Worm (Caenorhabditis elegans) whole organism, young adult: Measurements from ENCODE around the gene dat-1.

Experiments
- D2030.7 ChIP-seq: fragments of 200-800 bp; sonication (Bioruptor generic); IDR thresholded peaks from 2 replicates; pipeline ENCODE4 v1.3.6; 2022; ENCODE audit warnings: missing genetic modification reagents, missing genetic modification characterization, missing compliant biosample characterization
- F23B12.7 ChIP-seq: sonication (generic microtip); optimal IDR thresholded peaks from 2 replicates; lab custom pipeline; 2017; ENCODE audit warnings: missing genetic modification characterization, mild to moderate bottlenecking, missing compliant biosample characterization, antibody characterized with exemption, moderate library complexity; ENCODE audit not compliant: insufficient read depth
- F33H1.4 ChIP-seq: fragments of 200-800 bp; sonication (Bioruptor generic); IDR thresholded peaks from 2 replicates; pipeline ENCODE4 v1.3.6; 2022; ENCODE audit warnings: missing genetic modification reagents, missing genetic modification characterization, missing compliant biosample characterization
- F57C9.4 ChIP-seq: sonication (generic microtip); optimal IDR thresholded peaks from 2 replicates; lab custom pipeline; 2017; ENCODE audit warnings: mild to moderate bottlenecking, missing genetic modification characterization, missing compliant biosample characterization
- K11D2.4 ChIP-seq: fragments of 200-800 bp; sonication (Bioruptor generic); IDR thresholded peaks from 2 replicates; pipeline ENCODE4 v1.3.6; 2022; ENCODE audit warnings: missing genetic modification reagents, missing genetic modification characterization, missing compliant biosample characterization
- T07F8.4 ChIP-seq: sonication (generic microtip); optimal IDR thresholded peaks from 2 replicates; lab custom pipeline; 2016; ENCODE audit warnings: mild to moderate bottlenecking, missing genetic modification characterization, moderate library complexity, missing compliant biosample characterization
- T26A5.8 ChIP-seq: sonication (generic microtip); optimal IDR thresholded peaks from 2 replicates; lab custom pipeline; 2016; ENCODE audit warnings: missing genetic modification characterization, missing compliant biosample characterization
- Y67H2A.10 ChIP-seq: fragments of 200-800 bp; sonication (Bioruptor generic); conservative IDR thresholded peaks from 2 replicates; pipeline ENCODE4 v1.3.6; 2022; ENCODE audit warnings: missing genetic modification reagents, missing genetic modification characterization, missing compliant biosample characterization
- Y79H2A.3 ChIP-seq: fragments of 200-800 bp; sonication (Bioruptor generic); conservative IDR thresholded peaks from 2 replicates; pipeline ENCODE4 v1.3.6; 2022; ENCODE audit warnings: missing genetic modification reagents, missing genetic modification characterization, missing compliant biosample characterization
- ZK185.1 ChIP-seq: sonication (generic microtip); optimal IDR thresholded peaks from 2 replicates; lab custom pipeline; 2016; ENCODE audit warnings: mild to moderate bottlenecking, missing genetic modification characterization, missing compliant biosample characterization; ENCODE audit not compliant: poor library complexity, severe bottlenecking
- aptf-2 ChIP-seq: fragments of 200-800 bp; sonication (Bioruptor generic); conservative IDR thresholded peaks from 2 replicates; pipeline ENCODE4 v1.3.6; 2022; ENCODE audit warnings: missing genetic modification reagents, missing genetic modification characterization, missing compliant biosample characterization
- athp-1 ChIP-seq: sonication (generic microtip); optimal IDR thresholded peaks from 2 replicates; lab custom pipeline; 2017; ENCODE audit warnings: mild to moderate bottlenecking, missing genetic modification characterization, missing compliant biosample characterization
- attf-3 ChIP-seq: fragments of 200-800 bp; sonication (Bioruptor generic); conservative IDR thresholded peaks from 2 replicates; pipeline ENCODE4 v1.3.6; 2022; ENCODE audit warnings: missing genetic modification reagents, missing genetic modification characterization, missing compliant biosample characterization
- bed-1 ChIP-seq: fragments of 200-800 bp; sonication (Bioruptor generic); IDR thresholded peaks from 2 replicates; pipeline ENCODE4 v1.3.6; 2022; ENCODE audit warnings: missing genetic modification reagents, missing genetic modification characterization, missing compliant biosample characterization
- ceh-100 ChIP-seq: fragments of 200-800 bp; sonication (Bioruptor generic); IDR thresholded peaks from 2 replicates; pipeline ENCODE4 v1.3.6; 2022; ENCODE audit warnings: missing genetic modification reagents, missing genetic modification characterization, missing compliant biosample characterization
- ceh-58 ChIP-seq: fragments of 200-800 bp; sonication (Bioruptor generic); IDR thresholded peaks from 2 replicates; pipeline ENCODE4 v1.3.6; 2022; ENCODE audit warnings: missing genetic modification characterization, missing compliant biosample characterization
- ceh-79 ChIP-seq: sonication (generic microtip); optimal IDR thresholded peaks from 2 replicates; lab custom pipeline; 2017; ENCODE audit warnings: mild to moderate bottlenecking, missing genetic modification characterization, missing compliant biosample characterization
- dpff-1 ChIP-seq: sonication (generic microtip); optimal IDR thresholded peaks from 2 replicates; lab custom pipeline; 2017; ENCODE audit warnings: mild to moderate bottlenecking, missing genetic modification characterization, missing compliant biosample characterization
- dpl-1 ChIP-seq: fragments of 150-350 bp; optimal IDR thresholded peaks from 2 replicates; lab custom pipeline; 2014; ENCODE audit warnings: missing biosample characterization, missing genetic modification reagents, missing genetic modification characterization
- efl-1 ChIP-seq: fragments of 150-350 bp; optimal IDR thresholded peaks from 2 replicates; lab custom pipeline; 2014; ENCODE audit warnings: missing biosample characterization, missing genetic modification reagents, missing genetic modification characterization
- egl-18 ChIP-seq: fragments of 200-800 bp; sonication (Bioruptor generic); IDR thresholded peaks from 2 replicates; pipeline ENCODE4 v1.3.6; 2022; ENCODE audit warnings: missing genetic modification reagents, missing genetic modification characterization, missing compliant biosample characterization
- egl-44 ChIP-seq: fragments of 200-800 bp; sonication (Bioruptor generic); IDR thresholded peaks from 2 replicates; pipeline ENCODE4 v1.3.6; 2022; ENCODE audit warnings: missing genetic modification reagents, missing genetic modification characterization, missing compliant biosample characterization
- ekl-4 ChIP-seq: fragments of 200-800 bp; sonication (Bioruptor generic); IDR thresholded peaks from 2 replicates; pipeline ENCODE4 v1.3.6; 2022; ENCODE audit warnings: missing genetic modification reagents, missing genetic modification characterization, missing compliant biosample characterization
- fkh-3 ChIP-seq: sonication (generic microtip); optimal IDR thresholded peaks from 2 replicates; lab custom pipeline; 2016; ENCODE audit warnings: mild to moderate bottlenecking, missing genetic modification characterization, missing compliant biosample characterization
- hrde-1 ChIP-seq: sonication (generic microtip); optimal IDR thresholded peaks from 2 replicates; lab custom pipeline; 2016; ENCODE audit warnings: missing genetic modification characterization, mild to moderate bottlenecking, missing compliant biosample characterization, moderate library complexity, missing genotype, missing genetic modification reagents, borderline replicate concordance
- lag-1 ChIP-seq: fragments of 200-800 bp; sonication (Bioruptor generic); IDR thresholded peaks from 2 replicates; pipeline ENCODE4 v1.3.6; 2022; ENCODE audit warnings: missing genetic modification reagents, missing genetic modification characterization, missing compliant biosample characterization
- lin-26 ChIP-seq: fragments of 200-800 bp; sonication (Bioruptor generic); IDR thresholded peaks from 2 replicates; pipeline ENCODE4 v1.3.6; 2022; ENCODE audit warnings: missing genetic modification reagents, missing genetic modification characterization, missing compliant biosample characterization
- lin-40 ChIP-seq: sonication (generic microtip); optimal IDR thresholded peaks from 2 replicates; lab custom pipeline; 2016; ENCODE audit warnings: missing genetic modification characterization, mild to moderate bottlenecking, missing compliant biosample characterization, missing genotype, missing genetic modification reagents
- lir-1 ChIP-seq: fragments of 200-800 bp; sonication (Bioruptor generic); conservative IDR thresholded peaks from 2 replicates; pipeline ENCODE4 v1.3.6; 2022; ENCODE audit warnings: missing genetic modification reagents, missing genetic modification characterization, missing compliant biosample characterization
- madf-10 ChIP-seq: sonication (generic microtip); optimal IDR thresholded peaks from 2 replicates; lab custom pipeline; 2016; ENCODE audit warnings: mild to moderate bottlenecking, missing genetic modification characterization, missing compliant biosample characterization
- madf-3 ChIP-seq: fragments of 200-800 bp; sonication (Bioruptor generic); IDR thresholded peaks from 2 replicates; pipeline ENCODE4 v1.3.6; 2022; ENCODE audit warnings: missing genetic modification reagents, missing genetic modification characterization, missing compliant biosample characterization
- madf-8 ChIP-seq: fragments of 200-800 bp; sonication (Bioruptor generic); conservative IDR thresholded peaks from 2 replicates; pipeline ENCODE4 v1.3.6; 2022; ENCODE audit warnings: missing genetic modification reagents, missing genetic modification characterization, missing compliant biosample characterization
- mcd-1 ChIP-seq: fragments of 200-800 bp; sonication (Bioruptor generic); IDR thresholded peaks from 2 replicates; pipeline ENCODE4 v1.3.6; 2022; ENCODE audit warnings: missing genetic modification reagents, missing genetic modification characterization, missing compliant biosample characterization
- nfya-1 ChIP-seq: sonication (generic microtip); optimal IDR thresholded peaks from 2 replicates; lab custom pipeline; 2017; ENCODE audit warnings: antibody characterized with exemption, missing compliant biosample characterization, missing genetic modification characterization, borderline replicate concordance; ENCODE audit not compliant: insufficient read depth
- nhr-179 ChIP-seq: sonication (generic microtip); optimal IDR thresholded peaks from 2 replicates; lab custom pipeline; 2016; ENCODE audit warnings: mild to moderate bottlenecking, missing genetic modification characterization, missing compliant biosample characterization
- nhr-80 ChIP-seq: sonication (generic microtip); optimal IDR thresholded peaks from 2 replicates; lab custom pipeline; 2016; ENCODE audit warnings: missing genetic modification characterization, missing compliant biosample characterization
- rec-8 ChIP-seq, 2 experiments: sonication (generic microtip); optimal IDR thresholded peaks; 2 replicates each; lab custom pipeline; 2016; ENCODE audit warnings: mild to moderate bottlenecking in 2 of 2, missing genetic modification characterization in 2 of 2, missing genetic modification reagents in 2 of 2, missing genotype in 2 of 2, missing biosample characterization in 1 of 2, missing compliant biosample characterization in 1 of 2, moderate library complexity in 1 of 2
- snpc-1.3 ChIP-seq: sonication (generic microtip); optimal IDR thresholded peaks from 2 replicates; lab custom pipeline; 2017; ENCODE audit warnings: missing genetic modification characterization, mild to moderate bottlenecking, missing compliant biosample characterization, antibody characterized with exemption, moderate library complexity, missing genotype, missing genetic modification reagents; ENCODE audit not compliant: insufficient read depth
- sptf-2 ChIP-seq: fragments of 200-800 bp; sonication (Bioruptor generic); optimal IDR thresholded peaks from 2 replicates; lab custom pipeline; 2018; ENCODE audit warnings: mild to moderate bottlenecking, missing genetic modification characterization, missing compliant biosample characterization
- tbp1 ChIP-seq: fragments of 200-800 bp; sonication (Bioruptor generic); optimal IDR thresholded peaks from 2 replicates; lab custom pipeline; 2018; ENCODE audit warnings: mild to moderate bottlenecking, missing genetic modification characterization, missing compliant biosample characterization
- zim-3 ChIP-seq: sonication (generic microtip); optimal IDR thresholded peaks from 2 replicates; lab custom pipeline; 2017; ENCODE audit warnings: mild to moderate bottlenecking, missing genetic modification characterization, moderate library complexity, missing compliant biosample characterization
- ztf-25 ChIP-seq: fragments of 200-800 bp; sonication (Bioruptor generic); IDR thresholded peaks from 2 replicates; pipeline ENCODE4 v1.3.6; 2022; ENCODE audit warnings: missing genetic modification reagents, missing genetic modification characterization, missing compliant biosample characterization
- ztf-6 ChIP-seq: fragments of 200-800 bp; sonication (Bioruptor generic); IDR thresholded peaks from 2 replicates; pipeline ENCODE4 v1.3.6; 2022; ENCODE audit warnings: missing genetic modification reagents, missing genetic modification characterization, missing compliant biosample characterization

The dat-1 gene

DNA sequence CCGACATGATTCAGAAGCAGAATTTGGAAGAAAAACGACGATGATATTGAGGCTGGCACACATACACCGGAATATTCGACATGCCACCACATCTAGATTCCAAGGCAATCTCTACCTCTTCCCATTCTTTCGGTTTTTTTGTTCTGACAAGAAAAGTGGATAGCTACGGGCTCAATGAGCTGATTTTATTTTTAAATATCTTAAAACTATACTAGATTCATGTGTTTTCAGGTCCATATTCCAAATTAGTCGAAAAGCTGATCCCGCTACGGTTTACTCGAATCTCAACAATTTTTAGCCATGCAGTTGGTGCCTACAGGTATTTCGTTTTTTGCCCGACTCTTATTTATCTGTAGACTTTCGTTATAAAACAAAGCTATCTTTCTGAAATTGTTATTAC, at the start of gene dat-1:
Gene dat-1, plus strand, starts transcription at position 301 of the 400 bp plus-strand sequence.
- no peak for TF ChIP-seq T07F8.4 (tag; lab: Kevin White, UChicago)
- TF ChIP-seq snpc-1.3: no peak
- TF ChIP-seq zim-3 (tag; lab: Kevin White, UChicago): no peak
- no peak for TF ChIP-seq lir-1 (GFP tag; lab: Robert Waterston, UW)
- no peak for TF ChIP-seq mcd-1
- no peak for TF ChIP-seq ZK185.1 (tag; lab: Kevin White, UChicago)
- TF ChIP-seq ekl-4: no peak
- no peak for TF ChIP-seq nhr-80 (tag; lab: Kevin White, UChicago)
- no peak for TF ChIP-seq egl-44
- TF ChIP-seq nhr-179: no peak
- TF ChIP-seq, all 124 proteins: peak for 0

DNA sequence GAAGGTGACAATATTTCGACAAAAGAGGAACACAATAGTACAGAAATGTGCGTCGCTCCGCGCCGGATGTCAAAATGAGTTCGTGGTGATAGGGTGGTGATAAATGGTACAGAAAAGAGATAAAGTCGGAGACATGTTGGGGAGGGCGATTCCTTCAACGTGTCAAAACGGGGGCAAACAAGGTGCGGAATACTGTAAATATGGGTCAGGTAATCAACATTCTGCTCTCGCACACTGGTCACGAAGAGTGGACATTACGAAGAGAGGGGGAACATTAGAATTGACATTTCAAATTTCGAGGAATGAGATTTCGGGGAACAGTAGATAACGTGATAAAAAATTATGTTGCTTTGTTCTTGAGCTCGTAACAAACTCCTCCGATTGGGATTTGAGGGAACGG, 43.2 kb upstream of the dat-1 start, which contains the start of gene ZC84.6:
Gene ZC84.6, minus strand, starts transcription at position 101 of the 400 bp plus-strand sequence.
- TF ChIP-seq ceh-79 (tag; lab: Kevin White, UChicago) (no peak), madf-10 (no peak), rec-8 (tag; optimal IDR thresholded peaks at IDR 0.05; lab: Kevin White, UChicago) (no peak), T26A5.8 (tag; lab: Kevin White, UChicago) (no peak), attf-3 (GFP tag; lab: Robert Waterston, UW) (no peak), ceh-58 (GFP tag; lab: Robert Waterston, UW) (no peak), madf-8 (GFP tag; lab: Robert Waterston, UW) (no peak), D2030.7 (no peak), hrde-1 (tag; lab: Kevin White, UChicago) (no peak), ztf-6 (no peak), dpl-1 (GFP tag; lab: Kevin White, UChicago) (no peak), dpff-1 (tag; lab: Kevin White, UChicago) (no peak), nhr-80 (tag; lab: Kevin White, UChicago) (no peak), mcd-1 (no peak), lin-40 (tag; lab: Kevin White, UChicago) (no peak), lag-1 (GFP tag; lab: Robert Waterston, UW) (no peak)

DNA sequence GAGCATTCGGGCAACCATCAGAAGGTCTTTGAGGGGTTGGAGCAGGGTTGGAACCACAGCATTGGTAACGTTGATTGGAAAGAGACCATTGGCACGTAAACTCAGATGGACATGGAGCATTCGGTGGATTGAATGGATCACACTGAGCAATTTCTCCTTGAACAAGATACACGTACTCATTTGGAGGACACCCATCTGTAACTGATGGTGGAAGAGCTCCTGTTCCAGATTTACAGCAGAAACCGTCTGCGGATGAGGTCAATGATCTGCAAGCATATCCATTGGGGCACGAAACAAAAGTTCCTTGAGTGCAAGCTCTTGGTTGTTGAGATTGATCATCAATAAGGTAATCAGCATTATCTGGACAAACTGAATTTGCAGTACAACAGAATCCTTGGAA, 40.8 kb upstream of the dat-1 start:
- TF ChIP-seq bed-1 (GFP tag; lab: Robert Waterston, UW) (no peak), F57C9.4 (no peak), egl-18 (GFP tag; lab: Robert Waterston, UW) (no peak), nhr-80 (tag; lab: Kevin White, UChicago) (no peak)

DNA sequence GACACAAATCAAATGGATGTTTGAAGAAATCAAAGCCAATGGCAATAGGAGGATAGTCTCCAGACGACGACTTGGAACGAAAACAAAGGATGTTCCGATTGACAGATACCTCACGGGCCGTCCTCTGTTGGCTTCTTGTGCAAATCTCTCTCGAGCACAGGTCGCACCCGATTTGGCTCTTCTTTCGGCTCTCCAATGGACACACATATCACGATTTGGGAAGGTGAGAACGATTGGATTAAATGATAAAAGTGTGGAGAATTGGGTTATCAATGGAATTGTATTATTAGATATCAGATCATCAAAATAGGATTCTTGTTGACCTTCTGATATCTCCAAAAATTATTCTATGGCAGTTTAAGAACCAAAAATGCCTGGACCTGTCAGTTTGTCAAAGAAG, 36.6 kb upstream of the dat-1 start, which contains the start of gene ZC84.1:
Gene ZC84.1, minus strand, starts transcription at position 101 of the 400 bp plus-strand sequence.
- TF ChIP-seq athp-1 (tag; lab: Kevin White, UChicago): no peak
- TF ChIP-seq Y67H2A.10 (GFP tag; lab: Robert Waterston, UW): no peak
- no peak for TF ChIP-seq F33H1.4
- no peak for TF ChIP-seq Y79H2A.3 (GFP tag; lab: Robert Waterston, UW)
- no peak for TF ChIP-seq ceh-79 (tag; lab: Kevin White, UChicago)
- no peak for TF ChIP-seq F57C9.4
- TF ChIP-seq F23B12.7: no peak
- no peak for TF ChIP-seq aptf-2 (GFP tag; lab: Robert Waterston, UW)
- TF ChIP-seq nfya-1 (tag; lab: Kevin White, UChicago): no peak
- TF ChIP-seq fkh-3: no peak
- TF ChIP-seq ztf-25 (GFP tag; lab: Robert Waterston, UW): no peak
- no peak for TF ChIP-seq madf-3 (GFP tag; lab: Robert Waterston, UW)
- no peak for TF ChIP-seq efl-1 (GFP tag; lab: Kevin White, UChicago)
- no peak for TF ChIP-seq sptf-2 (GFP tag; lab: Kevin White, UChicago)
- no peak for TF ChIP-seq tbp1
- TF ChIP-seq ceh-100 (GFP tag; lab: Robert Waterston, UW): no peak
- TF ChIP-seq lin-26 (GFP tag; lab: Robert Waterston, UW): no peak
- TF ChIP-seq K11D2.4 (GFP tag; lab: Robert Waterston, UW): no peak
